Fruit fly (Drosophila melanogaster) Kc167 (cell line): ENCODE data around the gene CG44954.

Experiments
- Myc ChIP-seq: fragments of >200 bp; optimal IDR thresholded peaks from 2 replicates; lab custom pipeline; 2017; ENCODE audit warnings: missing external identifiers
- h ChIP-seq: fragments of >200 bp; optimal IDR thresholded peaks from 3 replicates; lab custom pipeline; 2018; ENCODE audit warnings: missing external identifiers
- insv ChIP-seq: fragments of >200 bp; optimal IDR thresholded peaks from 3 replicates; lab custom pipeline; 2018; ENCODE audit warnings: missing external identifiers
- psq ChIP-seq: fragments of >200 bp; optimal IDR thresholded peaks from 2 replicates; lab custom pipeline; 2017; ENCODE audit warnings: missing external identifiers
- ttk ChIP-seq: sonication (Bioruptor generic); optimal IDR thresholded peaks from 2 replicates; lab custom pipeline; 2017; ENCODE audit warnings: missing external identifiers

DNA sequence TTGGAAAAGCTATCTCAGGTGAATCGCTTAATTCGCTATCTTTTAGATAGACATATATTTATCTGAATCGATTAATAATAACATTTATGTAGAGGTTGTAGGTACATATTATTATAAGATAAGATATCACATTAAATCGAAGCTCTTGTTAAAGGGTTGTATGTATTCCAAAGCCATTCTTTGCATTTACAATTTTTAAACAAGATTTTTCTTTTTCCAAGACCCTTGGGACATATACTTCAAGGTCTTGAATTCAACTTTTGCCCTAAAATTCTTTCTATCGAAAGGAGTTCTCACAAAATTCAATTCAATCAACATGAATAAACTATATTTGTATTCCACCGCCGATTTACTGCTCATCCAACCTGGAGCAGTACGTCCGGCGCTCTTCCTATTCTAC, 27.1 kb upstream of the CG44954 start, which contains the start of gene CG34432:
- TF ChIP-seq insv (lab: Kevin White, UChicago) (no peak), h (lab: Kevin White, UChicago) (no peak), psq (lab: Kevin White, UChicago) (no peak), Myc (lab: Kevin White, UChicago) (no peak), ttk (lab: Kevin White, UChicago) (no peak)
